ENCODE assay signal across 2 fruit fly cellular contexts in the genomic region with DNA sequence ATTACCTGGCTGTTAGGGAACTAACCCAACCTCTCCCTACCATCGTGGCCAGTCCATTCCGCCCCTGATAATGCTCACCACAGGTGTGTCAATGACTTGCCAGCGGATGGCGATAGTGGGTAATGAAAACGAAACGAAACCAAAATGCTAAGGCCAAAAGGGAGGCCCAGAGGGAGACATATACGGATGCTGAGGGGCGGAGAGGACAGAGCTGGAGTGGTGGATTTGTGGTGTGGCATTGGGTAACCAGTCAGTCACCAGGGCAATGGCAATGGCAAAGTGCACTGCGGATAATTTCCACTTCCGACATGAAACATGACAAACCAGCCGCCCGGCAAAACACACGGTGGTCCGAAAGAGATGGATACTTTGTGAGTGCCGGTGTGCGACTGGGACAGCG.
A peak's percentile ranks its signal among the peaks of the same experiment; 100 is the strongest.
TF ChIP-seq lines count a peak whose summit lies in the region.

No protein-coding gene starts in this region.

- TF ChIP-seq CTCF in whole organism, embryonic (GFP tag; optimal IDR thresholded peaks at IDR 0.05; lab: Kevin White, UChicago), result no peak

TF ChIP-seq in whole organism, embryonic, 481 proteins besides CTCF, POLR2A, EP300 and RAD21:
- TF ChIP-seq jing (GFP tag; optimal IDR thresholded peaks at IDR 0.05; lab: Kevin White, UChicago) (no peak), CG2202 (tag; optimal IDR thresholded peaks at IDR 0.05; lab: Kevin White, UChicago) (no peak), Dek (tag; optimal IDR thresholded peaks at IDR 0.05; lab: Kevin White, UChicago) (no peak), Doc3 (GFP tag; IDR thresholded peaks at IDR 0.05; lab: Robert Waterston, UW; ENCODE audit: partially characterized antibody) (0 out of 3 replicates have a peak, but pooled peaks have one; percentile 21), gcm2 (GFP tag; optimal IDR thresholded peaks at IDR 0.05; lab: Kevin White, UChicago) (no peak), B-H1 (GFP tag; IDR thresholded peaks at IDR 0.05; lab: Robert Waterston, UW) (no peak), danr (GFP tag; IDR thresholded peaks at IDR 0.05; lab: Robert Waterston, UW) (no peak), twi (tag; optimal IDR thresholded peaks at IDR 0.05; lab: Kevin White, UChicago) (no peak), Max (GFP tag; optimal IDR thresholded peaks at IDR 0.05; lab: Kevin White, UChicago) (no peak), zen (tag; optimal IDR thresholded peaks at IDR 0.05; lab: Kevin White, UChicago) (no peak), bowl (GFP tag; IDR thresholded peaks at IDR 0.05; lab: Robert Waterston, UW) (no peak), CG17385 (GFP tag; optimal IDR thresholded peaks at IDR 0.05; lab: Kevin White, UChicago) (peak; percentile 43), crol (GFP tag; IDR thresholded peaks at IDR 0.05; lab: Robert Waterston, UW) (peak; percentile 76), CG42726 (GFP tag; IDR thresholded peaks at IDR 0.05; lab: Robert Waterston, UW; ENCODE audit: partially characterized antibody) (no peak), Med (GFP tag; lab: Kevin White, UChicago) (peak; percentile 37), unc-4 (GFP tag; IDR thresholded peaks at IDR 0.05; lab: Robert Waterston, UW; ENCODE audit: partially characterized antibody) (no peak), CG43689 (GFP tag; IDR thresholded peaks at IDR 0.05; lab: Robert Waterston, UW) (no peak), jigr1 (GFP tag; IDR thresholded peaks at IDR 0.05; lab: Robert Waterston, UW) (no peak), CG7839 (tag; optimal IDR thresholded peaks at IDR 0.05; lab: Kevin White, UChicago) (no peak), vvl (GFP tag; IDR thresholded peaks at IDR 0.05; lab: Robert Waterston, UW) (no peak), eyg (GFP tag; optimal IDR thresholded peaks at IDR 0.05; lab: Kevin White, UChicago) (no peak), Fer3 (tag; optimal IDR thresholded peaks at IDR 0.05; lab: Kevin White, UChicago) (no peak), Fer2 (tag; optimal IDR thresholded peaks at IDR 0.05; lab: Kevin White, UChicago) (no peak), stwl (tag; optimal IDR thresholded peaks at IDR 0.05; lab: Kevin White, UChicago) (no peak), CG10274 (GFP tag; optimal IDR thresholded peaks at IDR 0.05; lab: Kevin White, UChicago) (no peak), CG6813 (GFP tag; optimal IDR thresholded peaks at IDR 0.05; lab: Kevin White, UChicago) (no peak), Optix (GFP tag; IDR thresholded peaks at IDR 0.05; lab: Robert Waterston, UW) (no peak), ato (GFP tag; IDR thresholded peaks at IDR 0.05; lab: Robert Waterston, UW; ENCODE audit: partially characterized antibody) (no peak), CG12299 (tag; optimal IDR thresholded peaks at IDR 0.05; lab: Kevin White, UChicago) (no peak), CG9817 (tag; optimal IDR thresholded peaks at IDR 0.05; lab: Kevin White, UChicago) (no peak), CG13894 (tag; optimal IDR thresholded peaks at IDR 0.05; lab: Kevin White, UChicago) (no peak), Ets65A (GFP tag; lab: Kevin White, UChicago) (peak; percentile 57), chinmo (GFP tag; IDR thresholded peaks at IDR 0.05; lab: Robert Waterston, UW; ENCODE audit: partially characterized antibody) (0 out of 4 replicates have a peak, but pooled peaks have one; percentile 14), ERR (GFP tag; optimal IDR thresholded peaks at IDR 0.05; lab: Kevin White, UChicago) (no peak), C15 (GFP tag; IDR thresholded peaks at IDR 0.05; lab: Robert Waterston, UW) (no peak), Scr (GFP tag; IDR thresholded peaks at IDR 0.05; lab: Robert Waterston, UW; ENCODE audit: partially characterized antibody) (no peak), pros (GFP tag; optimal IDR thresholded peaks at IDR 0.05; lab: Kevin White, UChicago) (no peak), CG1832 (GFP tag; optimal IDR thresholded peaks at IDR 0.05; lab: Kevin White, UChicago) (peak; percentile 46), Gsc (GFP tag; IDR thresholded peaks at IDR 0.05; lab: Robert Waterston, UW) (no peak), NC2β (GFP tag; optimal IDR thresholded peaks at IDR 0.05; lab: Kevin White, UChicago) (no peak), dmrt11E (tag; optimal IDR thresholded peaks at IDR 0.05; lab: Kevin White, UChicago) (no peak), scrt (GFP tag; optimal IDR thresholded peaks at IDR 0.05; lab: Kevin White, UChicago) (no peak), mld (GFP tag; IDR thresholded peaks at IDR 0.05; lab: Robert Waterston, UW; ENCODE audit: partially characterized antibody) (no peak)

TF ChIP-seq in whole organism, pupa, 21 proteins besides CTCF, POLR2A, EP300 and RAD21:
- no peak for TF ChIP-seq CG14655 (GFP tag; optimal IDR thresholded peaks at IDR 0.05; lab: Kevin White, UChicago)
- no peak for TF ChIP-seq CG13204 (GFP tag; optimal IDR thresholded peaks at IDR 0.05; lab: Kevin White, UChicago)
- peak; percentile 29 for TF ChIP-seq EcR (GFP tag; optimal IDR thresholded peaks at IDR 0.05; lab: Kevin White, UChicago)
- no peak for TF ChIP-seq CG32121 (GFP tag; IDR thresholded peaks at IDR 0.05; lab: Robert Waterston, UW)
- TF ChIP-seq Snoo (tag; optimal IDR thresholded peaks at IDR 0.05; lab: Kevin White, UChicago), result no peak
- no peak for TF ChIP-seq fd96Ca (GFP tag; IDR thresholded peaks at IDR 0.05; lab: Robert Waterston, UW)
TF ChIP-seq in whole organism, pupa: peak in this region for 1.
